Fruit fly (Drosophila melanogaster): ENCODE measurements around the gene VhaM9.7-a.

VhaM9.7-a gene

dm6 chr3L:4292120-4292697 is 29.7 kb downstream of the VhaM9.7-a start, which contains the start of the genes CG15012 and Fdx2 (continued):
- TF ChIP-seq prd (optimal IDR thresholded peaks at IDR 0.05) (no peak), prd (GFP tag; IDR thresholded peaks at IDR 0.05) (peak; percentile 27; the same call in 1 of the 3 replicates), CG9797 (GFP tag; optimal IDR thresholded peaks at IDR 0.05) (peak; percentile 87), CG4707 (GFP tag; optimal IDR thresholded peaks at IDR 0.05) (no peak), CG17186 (GFP tag; optimal IDR thresholded peaks at IDR 0.05) (peak; percentile 2), CG11695 (GFP tag; IDR thresholded peaks at IDR 0.05) (0 out of 3 replicates have a peak, but pooled peaks have one; percentile 18), CG2116 (GFP tag; optimal IDR thresholded peaks at IDR 0.05) (peak; percentile 97), Ptx1 (GFP tag; IDR thresholded peaks at IDR 0.05) (0 out of 2 replicates have a peak, but pooled peaks have one; percentile 6), CG31441 (GFP tag; IDR thresholded peaks at IDR 0.05) (0 out of 2 replicates have a peak, but pooled peaks have one; percentile 24), sens (GFP tag) (peak; percentile 89), Drgx (GFP tag; IDR thresholded peaks at IDR 0.05) (no peak), CG3726 (GFP tag; IDR thresholded peaks at IDR 0.05) (no peak), NK7.1 (GFP tag; optimal IDR thresholded peaks at IDR 0.05) (no peak), CG12659 (GFP tag; optimal IDR thresholded peaks at IDR 0.05) (peak; percentile 69), CG2120 (GFP tag; optimal IDR thresholded peaks at IDR 0.05) (peak; percentile 46), CG10979 (tag; optimal IDR thresholded peaks at IDR 0.05) (no peak), sqz (GFP tag; optimal IDR thresholded peaks at IDR 0.05) (no peak), lilli (GFP tag; optimal IDR thresholded peaks at IDR 0.05) (peak; percentile 31), bab2 (GFP tag; optimal IDR thresholded peaks at IDR 0.05) (peak; percentile 53), CG3281 (GFP tag; optimal IDR thresholded peaks at IDR 0.05) (peak; percentile 71), ind (GFP tag; optimal IDR thresholded peaks at IDR 0.05) (peak; percentile 37), Sry-δ (GFP tag; optimal IDR thresholded peaks at IDR 0.05) (peak; percentile 50), CG34422 (GFP tag; IDR thresholded peaks at IDR 0.05) (no peak), CG7839 (tag; optimal IDR thresholded peaks at IDR 0.05) (peak; percentile 7), fd3F (GFP tag; optimal IDR thresholded peaks at IDR 0.05) (no peak), CG10209 (GFP tag; optimal IDR thresholded peaks at IDR 0.05) (no peak), Dref (GFP tag; IDR thresholded peaks at IDR 0.05) (peak; percentile 33; the same call in 1 of the 2 replicates), CG15514 (GFP tag; optimal IDR thresholded peaks at IDR 0.05) (peak; percentile 86), eve (GFP tag; optimal IDR thresholded peaks at IDR 0.05) (no peak), CG15696 (tag; optimal IDR thresholded peaks at IDR 0.05) (peak; percentile 21), stwl (tag; optimal IDR thresholded peaks at IDR 0.05) (peak; percentile 97), CG10147 (GFP tag; optimal IDR thresholded peaks at IDR 0.05) (peak; percentile 16), lov (optimal IDR thresholded peaks at IDR 0.05) (no peak), lov (GFP tag; IDR thresholded peaks at IDR 0.05) (no peak), chinmo (GFP tag; IDR thresholded peaks at IDR 0.05; ENCODE audit: partially characterized antibody) (0 out of 4 replicates have a peak, but pooled peaks have one; percentile 36), pzg (GFP tag; optimal IDR thresholded peaks at IDR 0.05) (peak; percentile 91), CG2678 (tag; optimal IDR thresholded peaks at IDR 0.05) (peak; percentile 21), Lim3 (GFP tag; IDR thresholded peaks at IDR 0.05) (no peak), HmgD (GFP tag; optimal IDR thresholded peaks at IDR 0.05) (peak; percentile 17), CG13287 (GFP tag; IDR thresholded peaks at IDR 0.05; ENCODE audit: partially characterized antibody) (peak; percentile 56; the same call in 1 of the 2 replicates), luna (GFP tag; optimal IDR thresholded peaks at IDR 0.05) (no peak), dimm (GFP tag; IDR thresholded peaks at IDR 0.05) (no peak), ci (GFP tag; IDR thresholded peaks at IDR 0.05) (peak; percentile 13; the same call in 1 of the 3 replicates), CG30020 (tag; optimal IDR thresholded peaks at IDR 0.05) (peak; percentile 84), CG10366 (GFP tag; IDR thresholded peaks at IDR 0.05) (peak; percentile 44), Hmx (GFP tag; optimal IDR thresholded peaks at IDR 0.05) (no peak), CG4404 (GFP tag; IDR thresholded peaks at IDR 0.05) (no peak), Dll (GFP tag; IDR thresholded peaks at IDR 0.05; ENCODE audit: partially characterized antibody) (peak; percentile 53; the same call in 3 of the 4 replicates), CG4424 (GFP tag; optimal IDR thresholded peaks at IDR 0.05) (peak; percentile 52), CG18764 (GFP tag; optimal IDR thresholded peaks at IDR 0.05) (no peak)
